Fruit fly (Drosophila melanogaster) whole organism, prepupa: ENCODE data around the gene CG15880.
A peak's percentile ranks its signal among the peaks of the same experiment; 100 is the strongest.

Experiments
- Blimp-1 ChIP-seq: fragments of 200-800 bp; sonication (Bioruptor generic); optimal IDR thresholded peaks from 3 replicates; lab custom pipeline; 2017; ENCODE audit warnings: missing biosample characterization, missing genetic modification characterization, mild to moderate bottlenecking, moderate library complexity, missing genetic modification reagents
- CG10631 ChIP-seq: fragments of 200-800 bp; sonication (Bioruptor generic); optimal IDR thresholded peaks from 2 replicates; lab custom pipeline; 2016; ENCODE audit warnings: missing biosample characterization, missing genetic modification characterization
- CG10669 ChIP-seq: fragments of 200-800 bp; sonication (Bioruptor generic); optimal IDR thresholded peaks from 3 replicates; lab custom pipeline; 2018; ENCODE audit warnings: missing biosample characterization, mild to moderate bottlenecking, missing genetic modification characterization, moderate library complexity
- CG11294 ChIP-seq: fragments of 200-800 bp; sonication (Bioruptor generic); IDR thresholded peaks from 2 replicates; pipeline ENCODE4 v1.3.6; 2022; ENCODE audit warnings: missing biosample characterization, missing genetic modification characterization
- CG11902 ChIP-seq: fragments of 200-800 bp; sonication (Bioruptor generic); optimal IDR thresholded peaks from 3 replicates; lab custom pipeline; 2016; ENCODE audit warnings: missing biosample characterization, missing genetic modification characterization
- CG15336 ChIP-seq: fragments of 200-800 bp; sonication (Bioruptor generic); IDR thresholded peaks from 2 replicates; pipeline ENCODE4 v1.3.6; 2022; ENCODE audit warnings: missing biosample characterization, missing genetic modification characterization
- CG1621 ChIP-seq: fragments of 200-800 bp; sonication (Bioruptor generic); optimal IDR thresholded peaks from 3 replicates; lab custom pipeline; 2018; ENCODE audit warnings: missing biosample characterization, mild to moderate bottlenecking, missing genetic modification characterization
- CG3032 ChIP-seq: fragments of 200-800 bp; optimal IDR thresholded peaks from 2 replicates; lab custom pipeline; 2019; ENCODE audit warnings: missing biosample characterization, mild to moderate bottlenecking, missing genetic modification characterization, moderate library complexity
- CG31627 ChIP-seq: fragments of 200-800 bp; sonication (Bioruptor generic); optimal IDR thresholded peaks from 3 replicates; lab custom pipeline; 2016; ENCODE audit warnings: missing biosample characterization, missing genetic modification characterization
- CG32006 ChIP-seq: fragments of 200-800 bp; sonication (Bioruptor generic); optimal IDR thresholded peaks from 3 replicates; lab custom pipeline; 2017; ENCODE audit warnings: missing biosample characterization, mild to moderate bottlenecking, missing genetic modification characterization
- CG34406 ChIP-seq: fragments of 200-800 bp; sonication (Bioruptor generic); optimal IDR thresholded peaks from 3 replicates; lab custom pipeline; 2016; ENCODE audit warnings: missing biosample characterization, missing genetic modification characterization
- CG3919 ChIP-seq: fragments of 200-800 bp; sonication (Bioruptor generic); optimal IDR thresholded peaks from 3 replicates; lab custom pipeline; 2016; ENCODE audit warnings: missing biosample characterization, missing genetic modification characterization
- CG4318 ChIP-seq: fragments of 200-800 bp; sonication (Bioruptor generic); optimal IDR thresholded peaks from 3 replicates; lab custom pipeline; 2017; ENCODE audit warnings: missing biosample characterization, mild to moderate bottlenecking, missing genetic modification characterization
- CG6163 ChIP-seq: fragments of 200-800 bp; sonication (Bioruptor generic); IDR thresholded peaks from 3 replicates; pipeline ENCODE4 v1.3.6; 2022; ENCODE audit warnings: missing biosample characterization, missing genetic modification characterization
- CG6808 ChIP-seq: fragments of 200-800 bp; sonication (Bioruptor generic); optimal IDR thresholded peaks from 3 replicates; lab custom pipeline; 2017; ENCODE audit warnings: missing biosample characterization, missing genetic modification characterization, mild to moderate bottlenecking, moderate library complexity, missing genetic modification reagents
- CG6854 ChIP-seq: fragments of 200-800 bp; sonication (Bioruptor generic); optimal IDR thresholded peaks from 2 replicates; lab custom pipeline; 2017; ENCODE audit warnings: missing biosample characterization, mild to moderate bottlenecking, missing genetic modification characterization
- CG7368 ChIP-seq: fragments of 200-800 bp; sonication (Bioruptor generic); optimal IDR thresholded peaks from 3 replicates; lab custom pipeline; 2016; ENCODE audit warnings: missing biosample characterization, missing genetic modification characterization
- CG8119 ChIP-seq: fragments of 200-800 bp; sonication (Bioruptor generic); IDR thresholded peaks from 3 replicates; pipeline ENCODE4 v1.3.6; 2022; ENCODE audit warnings: missing biosample characterization, missing genetic modification characterization
- CG8319 ChIP-seq: fragments of 200-800 bp; sonication (Bioruptor generic); optimal IDR thresholded peaks from 3 replicates; lab custom pipeline; 2016; ENCODE audit warnings: missing biosample characterization, missing genetic modification characterization
- CG9139 ChIP-seq: fragments of 200-800 bp; sonication (Bioruptor generic); optimal IDR thresholded peaks from 3 replicates; lab custom pipeline; 2017; ENCODE audit warnings: missing biosample characterization, mild to moderate bottlenecking, missing genetic modification characterization
- Eip75B ChIP-seq: fragments of 200-800 bp; sonication (Bioruptor generic); optimal IDR thresholded peaks from 3 replicates; lab custom pipeline; 2016; ENCODE audit warnings: missing biosample characterization, missing genetic modification characterization
- Eip93F ChIP-seq: fragments of 200-800 bp; sonication (Bioruptor generic); optimal IDR thresholded peaks from 2 replicates; lab custom pipeline; 2016; ENCODE audit warnings: missing biosample characterization, mild to moderate bottlenecking, missing genetic modification characterization
- Ets21C ChIP-seq: fragments of 200-800 bp; sonication (Bioruptor generic); optimal IDR thresholded peaks from 3 replicates; lab custom pipeline; 2016; ENCODE audit warnings: missing biosample characterization, missing genetic modification characterization
- Ets96B ChIP-seq: fragments of 200-800 bp; optimal IDR thresholded peaks from 2 replicates; lab custom pipeline; 2019; ENCODE audit warnings: missing biosample characterization, mild to moderate bottlenecking, missing genetic modification characterization, moderate library complexity
- Hr38 ChIP-seq: sonication (Bioruptor generic); optimal IDR thresholded peaks from 2 replicates; lab custom pipeline; 2016; ENCODE audit warnings: missing biosample characterization, missing genetic modification characterization
- Hr4 ChIP-seq: fragments of 200-800 bp; sonication (Bioruptor generic); optimal IDR thresholded peaks from 3 replicates; lab custom pipeline; 2016; ENCODE audit warnings: missing biosample characterization, missing genetic modification characterization
- OdsH ChIP-seq: fragments of 200-800 bp; sonication (Bioruptor generic); optimal IDR thresholded peaks from 3 replicates; lab custom pipeline; 2016; ENCODE audit warnings: missing biosample characterization, missing genetic modification characterization
- Smox ChIP-seq: fragments of 200-800 bp; sonication (Bioruptor generic); optimal IDR thresholded peaks from 3 replicates; lab custom pipeline; 2016; ENCODE audit warnings: missing biosample characterization, missing genetic modification characterization
- Sox102F ChIP-seq: fragments of 200-800 bp; sonication (Bioruptor generic); optimal IDR thresholded peaks from 2 replicates; lab custom pipeline; 2016; ENCODE audit warnings: missing biosample characterization, mild to moderate bottlenecking, missing genetic modification characterization
- Sox14 ChIP-seq: fragments of 200-800 bp; sonication (Bioruptor generic); optimal IDR thresholded peaks from 3 replicates; lab custom pipeline; 2016; ENCODE audit warnings: missing biosample characterization, missing genetic modification characterization
- achi ChIP-seq: fragments of 200-800 bp; sonication (Bioruptor generic); optimal IDR thresholded peaks from 3 replicates; lab custom pipeline; 2016; ENCODE audit warnings: missing biosample characterization, missing genetic modification characterization
- dsx ChIP-seq: fragments of 200-800 bp; optimal IDR thresholded peaks from 3 replicates; lab custom pipeline; 2019; ENCODE audit warnings: missing biosample characterization, mild to moderate bottlenecking, missing genetic modification characterization, moderate library complexity; ENCODE audit not compliant: poor library complexity, severe bottlenecking
- eg ChIP-seq: fragments of 200-800 bp; sonication (Bioruptor generic); IDR thresholded peaks from 3 replicates; pipeline ENCODE4 v1.3.6; 2022; ENCODE audit warnings: missing biosample characterization, missing genetic modification characterization
- esn ChIP-seq: fragments of 200-800 bp; sonication (Bioruptor generic); optimal IDR thresholded peaks from 2 replicates; lab custom pipeline; 2016; ENCODE audit warnings: missing biosample characterization, mild to moderate bottlenecking, missing genetic modification characterization, moderate library complexity
- fd59A ChIP-seq: fragments of 200-800 bp; sonication (Bioruptor generic); optimal IDR thresholded peaks from 2 replicates; lab custom pipeline; 2017; ENCODE audit warnings: missing biosample characterization, mild to moderate bottlenecking, missing genetic modification characterization, missing genetic modification reagents
- fd85E ChIP-seq: fragments of 200-800 bp; sonication (Bioruptor generic); optimal IDR thresholded peaks from 3 replicates; lab custom pipeline; 2016; ENCODE audit warnings: missing biosample characterization, missing genetic modification characterization
- lz ChIP-seq: fragments of 200-800 bp; sonication (Bioruptor generic); optimal IDR thresholded peaks from 3 replicates; lab custom pipeline; 2016; ENCODE audit warnings: missing biosample characterization, missing genetic modification characterization
- net ChIP-seq: fragments of 200-800 bp; sonication (Bioruptor generic); optimal IDR thresholded peaks from 3 replicates; lab custom pipeline; 2016; ENCODE audit warnings: missing biosample characterization, missing genetic modification characterization
- pdm3 ChIP-seq: fragments of 200-800 bp; sonication (Bioruptor generic); optimal IDR thresholded peaks from 3 replicates; lab custom pipeline; 2016; ENCODE audit warnings: missing biosample characterization, missing genetic modification characterization
- salr ChIP-seq, 2 experiments: fragments of 200-800 bp; sonication (Bioruptor generic); optimal IDR thresholded peaks; 3 replicates each; lab custom pipeline; 2016 to 2018; ENCODE audit warnings: missing biosample characterization in 2 of 2, missing genetic modification characterization in 2 of 2, mild to moderate bottlenecking in 1 of 2
- spab ChIP-seq: fragments of 200-800 bp; sonication (Bioruptor generic); optimal IDR thresholded peaks from 2 replicates; lab custom pipeline; 2017; ENCODE audit warnings: missing biosample characterization, mild to moderate bottlenecking, missing genetic modification characterization, missing genetic modification reagents
- svp ChIP-seq: fragments of 200-800 bp; sonication (Bioruptor generic); peaks from one replicate; lab custom pipeline; 2016; ENCODE audit warnings: missing biosample characterization, missing genetic modification characterization
- topi ChIP-seq: fragments of 200-800 bp; sonication (Bioruptor generic); optimal IDR thresholded peaks from 3 replicates; lab custom pipeline; 2016; ENCODE audit warnings: missing biosample characterization, missing genetic modification characterization
- vri ChIP-seq: fragments of 200-800 bp; sonication (Bioruptor generic); optimal IDR thresholded peaks from 3 replicates; lab custom pipeline; 2016; ENCODE audit warnings: missing biosample characterization, mild to moderate bottlenecking, missing genetic modification characterization

Gene CG15880

DNA sequence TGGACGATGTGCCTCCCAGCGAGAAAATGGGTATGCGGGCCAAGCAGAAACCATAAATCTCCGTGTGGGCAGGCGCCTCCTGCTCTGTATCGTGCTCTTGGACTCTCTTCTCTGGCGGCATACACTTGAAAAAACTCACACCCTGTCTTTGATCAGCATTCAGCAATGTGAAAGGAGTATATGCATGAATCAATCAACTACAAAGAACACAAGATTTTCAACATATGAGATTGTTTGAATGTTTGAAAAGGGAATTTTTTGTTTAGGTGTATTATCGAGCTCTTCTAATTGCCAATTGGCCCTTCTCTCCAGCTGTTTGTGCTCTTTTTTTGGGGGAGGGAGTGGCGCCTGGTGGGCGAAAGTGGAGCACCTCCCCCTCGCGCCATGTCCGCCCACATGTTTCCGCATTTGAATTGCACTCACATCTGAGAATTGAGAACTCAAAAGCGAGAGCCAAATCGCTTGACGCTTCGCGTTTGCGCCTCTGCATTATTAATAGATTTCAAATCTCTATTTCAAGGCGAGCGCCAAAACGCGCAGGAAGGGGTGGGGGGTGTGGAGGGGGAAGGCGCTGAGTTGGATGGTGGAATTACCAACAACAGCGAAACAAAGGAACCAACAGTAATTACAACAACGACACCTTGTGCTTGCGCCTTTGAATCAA lies 27.7 kb upstream of the CG15880 start (continued):
- TF ChIP-seq CG6808 (GFP tag; lab: Kevin White, UChicago) (peak; percentile 39), achi (GFP tag; lab: Kevin White, UChicago) (peak; percentile 84), CG6854 (GFP tag; lab: Kevin White, UChicago) (peak; percentile 37), CG32006 (GFP tag; lab: Kevin White, UChicago) (peak; percentile 89), svp (GFP tag; lab: Kevin White, UChicago) (peak; percentile 91), lz (GFP tag; lab: Kevin White, UChicago) (peak; percentile 74), Ets96B (peak; percentile 62), CG6163 (GFP tag; lab: Robert Waterston, UW) (peak; percentile 94), dsx (GFP tag; lab: Kevin White, UChicago) (peak; percentile 36), CG15336 (GFP tag; lab: Robert Waterston, UW) (peak; percentile 90), OdsH (peak; percentile 79), CG11902 (GFP tag; lab: Kevin White, UChicago) (peak; percentile 46), Eip93F (GFP tag; lab: Kevin White, UChicago) (peak; percentile 2), Blimp-1 (GFP tag; lab: Kevin White, UChicago) (no peak), net (GFP tag; lab: Kevin White, UChicago) (peak; percentile 83), fd85E (GFP tag; lab: Kevin White, UChicago) (peak; percentile 21), Ets21C (GFP tag; lab: Kevin White, UChicago) (peak; percentile 55), CG3919 (GFP tag; lab: Kevin White, UChicago) (peak; percentile 85), Sox102F (GFP tag; lab: Kevin White, UChicago) (peak; percentile 76), vri (GFP tag; lab: Kevin White, UChicago) (peak; percentile 46), Eip75B (GFP tag; lab: Kevin White, UChicago) (peak; percentile 77), Hr4 (GFP tag; lab: Kevin White, UChicago) (peak; percentile 91), Sox14 (GFP tag; lab: Kevin White, UChicago) (peak; percentile 73), CG3032 (tag; lab: Kevin White, UChicago) (peak; percentile 50), CG1621 (tag; lab: Kevin White, UChicago) (peak; percentile 27), pdm3 (peak; percentile 80)

dm6 chr2L:843850-844791 lies 26.4 kb upstream of the CG15880 start:
- peak; percentile 34 for TF ChIP-seq spab (GFP tag; lab: Kevin White, UChicago)
- no peak for TF ChIP-seq CG8319 (GFP tag; lab: Kevin White, UChicago)
- no peak for TF ChIP-seq CG9139 (GFP tag; lab: Kevin White, UChicago)
- peak; percentile 74 for TF ChIP-seq eg (GFP tag; lab: Robert Waterston, UW)
- TF ChIP-seq CG31627 (GFP tag; lab: Kevin White, UChicago), result no peak
- peak; percentile 43 for TF ChIP-seq Hr4 (GFP tag; lab: Kevin White, UChicago)
- TF ChIP-seq CG1621 (tag; lab: Kevin White, UChicago), result peak; percentile 45
- no peak for TF ChIP-seq Sox102F (GFP tag; lab: Kevin White, UChicago)
- TF ChIP-seq CG7368, result peak; percentile 18
- peak; percentile 50 for TF ChIP-seq Ets96B
- TF ChIP-seq CG8119 (GFP tag; lab: Robert Waterston, UW), result peak; percentile 57; the same call in 2 of the 3 replicates
- TF ChIP-seq esn (GFP tag; lab: Kevin White, UChicago), result no peak
- TF ChIP-seq Blimp-1 (GFP tag; lab: Kevin White, UChicago), result no peak
- no peak for TF ChIP-seq fd85E (GFP tag; lab: Kevin White, UChicago)
- TF ChIP-seq CG3919 (GFP tag; lab: Kevin White, UChicago), result peak; percentile 28
- no peak for TF ChIP-seq Hr38 (GFP tag; lab: Kevin White, UChicago)
- peak; percentile 22 for TF ChIP-seq pdm3
- TF ChIP-seq CG10669 (GFP tag; lab: Kevin White, UChicago), result peak; percentile 53
- TF ChIP-seq CG11294 (GFP tag; lab: Robert Waterston, UW), result no peak; the same call in 1 of the 2 replicates
- no peak for TF ChIP-seq Smox (GFP tag; lab: Kevin White, UChicago)
- TF ChIP-seq lz (GFP tag; lab: Kevin White, UChicago), result no peak
- no peak for TF ChIP-seq CG34406 (GFP tag; lab: Kevin White, UChicago)
- peak; percentile 17 for TF ChIP-seq topi (GFP tag; lab: Kevin White, UChicago)
- peak; percentile 41 for TF ChIP-seq CG10631
- peak; percentile 62 for TF ChIP-seq CG32006 (GFP tag; lab: Kevin White, UChicago)
- TF ChIP-seq salr (GFP tag; optimal IDR thresholded peaks at IDR 0.05; lab: Kevin White, UChicago), result peak in 1 of 2 experiments; percentile 19
- TF ChIP-seq Eip93F (GFP tag; lab: Kevin White, UChicago), result no peak
- no peak for TF ChIP-seq CG4318
- TF ChIP-seq Eip75B (GFP tag; lab: Kevin White, UChicago), result peak; percentile 23
- TF ChIP-seq Ets21C (GFP tag; lab: Kevin White, UChicago), result no peak
- TF ChIP-seq fd59A (GFP tag; lab: Kevin White, UChicago), result peak; percentile 23
- peak; percentile 34 for TF ChIP-seq CG6808 (GFP tag; lab: Kevin White, UChicago)
